Fruit fly (Drosophila melanogaster): Measurements from ENCODE around the gene HIP.

Gene HIP

dm6 chrX:3768202-3768601, 30.7 kb upstream of the HIP start (continued):
- TF ChIP-seq CG7839 (tag; optimal IDR thresholded peaks at IDR 0.05) (peak; percentile 42), Adf1 (GFP tag; IDR thresholded peaks at IDR 0.05) (no peak), Atf-2 (GFP tag; optimal IDR thresholded peaks at IDR 0.05) (no peak), pho (GFP tag; optimal IDR thresholded peaks at IDR 0.05) (no peak), CG15073 (GFP tag; optimal IDR thresholded peaks at IDR 0.05) (no peak), CG34224 (GFP tag; IDR thresholded peaks at IDR 0.05; ENCODE audit: partially characterized antibody) (no peak), sqz (GFP tag; optimal IDR thresholded peaks at IDR 0.05) (no peak), CG14710 (tag; optimal IDR thresholded peaks at IDR 0.05) (no peak), Mad (GFP tag; optimal IDR thresholded peaks at IDR 0.05) (peak; percentile 9), E2f1 (GFP tag; IDR thresholded peaks at IDR 0.05) (no peak), Hr3 (GFP tag; optimal IDR thresholded peaks at IDR 0.05) (peak; percentile 12), MESR4 (GFP tag; optimal IDR thresholded peaks at IDR 0.05) (no peak), shn (GFP tag; optimal IDR thresholded peaks at IDR 0.05) (no peak), Dip3 (GFP tag; optimal IDR thresholded peaks at IDR 0.05) (no peak), Ets65A (GFP tag) (peak; percentile 60), CG13424 (tag; optimal IDR thresholded peaks at IDR 0.05) (peak; percentile 37), CG2875 (GFP tag; optimal IDR thresholded peaks at IDR 0.05) (no peak), B-H2 (GFP tag; optimal IDR thresholded peaks at IDR 0.05) (no peak), CG9437 (GFP tag; optimal IDR thresholded peaks at IDR 0.05) (no peak), CG7928 (GFP tag; optimal IDR thresholded peaks at IDR 0.05) (no peak), ara (GFP tag; IDR thresholded peaks at IDR 0.05) (peak; percentile 31; the same call in 1 of the 2 replicates), CG7786 (GFP tag; optimal IDR thresholded peaks at IDR 0.05) (no peak), dmrt99B (tag; optimal IDR thresholded peaks at IDR 0.05) (peak; percentile 64), CG33557 (GFP tag; optimal IDR thresholded peaks at IDR 0.05) (no peak), slbo (GFP tag; IDR thresholded peaks at IDR 0.05) (peak; percentile 33; the same call in 1 of the 2 replicates), HLH54F (GFP tag; optimal IDR thresholded peaks at IDR 0.05) (no peak), Xbp1 (GFP tag; optimal IDR thresholded peaks at IDR 0.05) (peak; percentile 37), zf30C (GFP tag; optimal IDR thresholded peaks at IDR 0.05) (no peak), Taf1 (GFP tag; IDR thresholded peaks at IDR 0.05) (no peak), crp (GFP tag; optimal IDR thresholded peaks at IDR 0.05) (no peak), danr (GFP tag; IDR thresholded peaks at IDR 0.05) (peak; percentile 16; the same call in 1 of the 2 replicates), lmd (GFP tag; IDR thresholded peaks at IDR 0.05) (peak; percentile 44), CG15269 (tag; optimal IDR thresholded peaks at IDR 0.05) (peak; percentile 2), CG4424 (GFP tag; optimal IDR thresholded peaks at IDR 0.05) (peak; percentile 17), Tbp (GFP tag; optimal IDR thresholded peaks at IDR 0.05) (no peak), CG16863 (GFP tag; optimal IDR thresholded peaks at IDR 0.05) (no peak), CG17361 (GFP tag; IDR thresholded peaks at IDR 0.05) (0 out of 3 replicates have a peak, but pooled peaks have one; percentile 40), CG2889 (GFP tag; IDR thresholded peaks at IDR 0.05) (no peak), amos (GFP tag; IDR thresholded peaks at IDR 0.05; ENCODE audit: partially characterized antibody) (no peak), Stat92E (GFP tag; optimal IDR thresholded peaks at IDR 0.05) (no peak), CG32767 (GFP tag; IDR thresholded peaks at IDR 0.05) (no peak), wor (GFP tag; IDR thresholded peaks at IDR 0.05) (0 out of 2 replicates have a peak, but pooled peaks have one; percentile 11), CG2678 (tag; optimal IDR thresholded peaks at IDR 0.05) (peak; percentile 55), CG8359 (GFP tag; optimal IDR thresholded peaks at IDR 0.05; ENCODE audit: borderline replicate concordance) (no peak), CG9817 (tag; optimal IDR thresholded peaks at IDR 0.05) (no peak), sd (tag; optimal IDR thresholded peaks at IDR 0.05) (no peak), unpg (GFP tag; optimal IDR thresholded peaks at IDR 0.05) (peak; percentile 35), CG17385 (GFP tag; optimal IDR thresholded peaks at IDR 0.05) (peak; percentile 8), cad (GFP tag; optimal IDR thresholded peaks at IDR 0.05) (no peak), Med (GFP tag) (peak; percentile 23), CG13287 (GFP tag; IDR thresholded peaks at IDR 0.05; ENCODE audit: partially characterized antibody) (no peak)
